Fruit fly (Drosophila melanogaster) whole organism, embryonic: Measurements from ENCODE around the gene CG3165.

Source experiments
- B-H1 ChIP-seq: fragments of 200-800 bp; sonication (Bioruptor generic); IDR thresholded peaks from 3 replicates; pipeline ENCODE4 v1.3.6; 2022; ENCODE audit warnings: missing biosample characterization, missing genetic modification characterization
- CG11247 ChIP-seq: fragments of 200-800 bp; sonication (Bioruptor generic); IDR thresholded peaks from 2 replicates; pipeline ENCODE4 v1.3.6; 2022; ENCODE audit warnings: missing biosample characterization, missing genetic modification characterization
- CG11560 ChIP-seq: fragments of 200-800 bp; sonication (Bioruptor generic); IDR thresholded peaks from 3 replicates; pipeline ENCODE4 v1.3.6; 2022; ENCODE audit warnings: missing biosample characterization, missing genetic modification characterization
- CG13296 ChIP-seq: fragments of 200-800 bp; sonication (Bioruptor generic); optimal IDR thresholded peaks from 3 replicates; lab custom pipeline; 2018; ENCODE audit warnings: missing biosample characterization, mild to moderate bottlenecking, missing genetic modification characterization
- CG13424 ChIP-seq: fragments of 200-800 bp; sonication (Bioruptor generic); optimal IDR thresholded peaks from 2 replicates; lab custom pipeline; 2019; ENCODE audit warnings: missing biosample characterization, mild to moderate bottlenecking, missing genetic modification characterization, moderate library complexity
- CG13624 ChIP-seq: fragments of 200-800 bp; sonication (Bioruptor generic); optimal IDR thresholded peaks from 2 replicates; lab custom pipeline; 2016; ENCODE audit warnings: missing biosample characterization, missing genetic modification characterization
- CG13775 ChIP-seq: fragments of 200-800 bp; sonication (Bioruptor generic); optimal IDR thresholded peaks from 3 replicates; lab custom pipeline; 2017; ENCODE audit warnings: missing biosample characterization, mild to moderate bottlenecking, missing genetic modification characterization
- CG16813 ChIP-seq: fragments of 200-800 bp; sonication (Bioruptor generic); IDR thresholded peaks from 3 replicates; pipeline ENCODE4 v1.3.6; 2022; ENCODE audit warnings: missing biosample characterization, missing genetic modification characterization; ENCODE audit not compliant: partially characterized antibody
- CG17186 ChIP-seq: fragments of 200-800 bp; sonication (Bioruptor generic); optimal IDR thresholded peaks from 3 replicates; lab custom pipeline; 2017; ENCODE audit warnings: missing biosample characterization, missing genetic modification reagents, missing genetic modification characterization
- CG17328 ChIP-seq: fragments of 200-800 bp; sonication (Bioruptor generic); IDR thresholded peaks from 2 replicates; pipeline ENCODE4 v1.3.6; 2022; ENCODE audit warnings: missing biosample characterization, missing genetic modification characterization
- CG17385 ChIP-seq: fragments of 200-800 bp; sonication (Bioruptor generic); optimal IDR thresholded peaks from 3 replicates; lab custom pipeline; 2018; ENCODE audit warnings: missing biosample characterization, mild to moderate bottlenecking, missing genetic modification characterization
- CG18262 ChIP-seq: fragments of 200-800 bp; optimal IDR thresholded peaks from 3 replicates; lab custom pipeline; 2019; ENCODE audit warnings: missing biosample characterization, mild to moderate bottlenecking, missing genetic modification characterization, moderate library complexity
- CG2129 ChIP-seq: fragments of 200-800 bp; sonication (Bioruptor generic); IDR thresholded peaks from 2 replicates; pipeline ENCODE4 v1.3.6; 2022; ENCODE audit warnings: missing biosample characterization, missing genetic modification characterization; ENCODE audit not compliant: partially characterized antibody
- CG31441 ChIP-seq: fragments of 200-800 bp; sonication (Bioruptor generic); IDR thresholded peaks from 2 replicates; pipeline ENCODE4 v1.3.6; 2022; ENCODE audit warnings: missing biosample characterization, missing genetic modification characterization
- CG32767 ChIP-seq: fragments of 200-800 bp; sonication (Bioruptor generic); IDR thresholded peaks from 2 replicates; pipeline ENCODE4 v1.3.6; 2022; ENCODE audit warnings: missing biosample characterization, missing genetic modification characterization
- CG34224 ChIP-seq: fragments of 200-800 bp; sonication (Bioruptor generic); IDR thresholded peaks from 3 replicates; pipeline ENCODE4 v1.3.6; 2022; ENCODE audit warnings: missing biosample characterization, missing genetic modification characterization; ENCODE audit not compliant: partially characterized antibody
- CG34376 ChIP-seq: fragments of 200-800 bp; sonication (Bioruptor generic); optimal IDR thresholded peaks from 2 replicates; lab custom pipeline; 2018; ENCODE audit warnings: missing biosample characterization, mild to moderate bottlenecking, missing genetic modification characterization
- CG34422 ChIP-seq: fragments of 200-800 bp; sonication (Bioruptor generic); IDR thresholded peaks from 3 replicates; pipeline ENCODE4 v1.3.6; 2022; ENCODE audit warnings: missing biosample characterization, missing genetic modification characterization
- CG4328 ChIP-seq: fragments of 200-800 bp; sonication (Bioruptor generic); optimal IDR thresholded peaks from 3 replicates; lab custom pipeline; 2017; ENCODE audit warnings: missing biosample characterization, missing genetic modification reagents, missing genetic modification characterization
- CG4707 ChIP-seq: fragments of 200-800 bp; sonication (Bioruptor generic); optimal IDR thresholded peaks from 2 replicates; lab custom pipeline; 2018; ENCODE audit warnings: missing biosample characterization, mild to moderate bottlenecking, missing genetic modification characterization, moderate library complexity
- CG7786 ChIP-seq: fragments of 200-800 bp; sonication (Bioruptor generic); optimal IDR thresholded peaks from 2 replicates; lab custom pipeline; 2016; ENCODE audit warnings: missing biosample characterization, missing genetic modification characterization
- CG9817 ChIP-seq: fragments of 200-800 bp; sonication (Bioruptor generic); optimal IDR thresholded peaks from 2 replicates; lab custom pipeline; 2018; ENCODE audit warnings: missing biosample characterization, mild to moderate bottlenecking, missing genetic modification characterization, moderate library complexity
- CHES-1-like ChIP-seq: fragments of 200-800 bp; sonication (Bioruptor generic); optimal IDR thresholded peaks from 2 replicates; lab custom pipeline; 2016; ENCODE audit warnings: missing biosample characterization, missing genetic modification characterization
- Doc3 ChIP-seq: fragments of 200-800 bp; sonication (Bioruptor generic); IDR thresholded peaks from 3 replicates; pipeline ENCODE4 v1.3.6; 2022; ENCODE audit warnings: missing biosample characterization, missing genetic modification characterization; ENCODE audit not compliant: partially characterized antibody
- Dp ChIP-seq: fragments of 200-800 bp; sonication (Bioruptor generic); optimal IDR thresholded peaks from 2 replicates; lab custom pipeline; 2018; ENCODE audit warnings: missing biosample characterization, mild to moderate bottlenecking, missing genetic modification characterization, moderate library complexity
- Fer2 ChIP-seq: fragments of 200-800 bp; sonication (Bioruptor generic); optimal IDR thresholded peaks from 2 replicates; lab custom pipeline; 2018; ENCODE audit warnings: missing biosample characterization, mild to moderate bottlenecking, missing genetic modification characterization, moderate library complexity
- HLH4C ChIP-seq: fragments of 200-800 bp; sonication (Bioruptor generic); IDR thresholded peaks from 3 replicates; pipeline ENCODE4 v1.3.6; 2022; ENCODE audit warnings: missing biosample characterization, missing genetic modification characterization; ENCODE audit not compliant: partially characterized antibody
- HmgZ ChIP-seq: fragments of 200-800 bp; sonication (Bioruptor generic); optimal IDR thresholded peaks from 2 replicates; lab custom pipeline; 2018; ENCODE audit warnings: missing biosample characterization, mild to moderate bottlenecking, missing genetic modification characterization
- Hr51 ChIP-seq, 2 experiments: fragments of 200-800 bp; sonication (Bioruptor generic); optimal IDR thresholded peaks; 2 replicates in 1 of 2; 3 replicates in 1 of 2; lab custom pipeline; 2016 to 2018; ENCODE audit warnings: missing biosample characterization in 2 of 2, missing genetic modification characterization in 2 of 2, mild to moderate bottlenecking in 1 of 2, moderate library complexity in 1 of 2
- Lhr ChIP-seq: fragments of 200-800 bp; sonication (Bioruptor generic); optimal IDR thresholded peaks from 3 replicates; lab custom pipeline; 2017; ENCODE audit warnings: mild to moderate bottlenecking, missing biosample characterization, missing genetic modification reagents, missing genetic modification characterization
- Med ChIP-seq: fragments of 200-800 bp; sonication (Bioruptor generic); peaks from one replicate; lab custom pipeline; 2016; ENCODE audit warnings: missing biosample characterization, missing genetic modification characterization, mild to moderate bottlenecking, inconsistent platforms, moderate library complexity
- Myb ChIP-seq: fragments of 200-800 bp; sonication (Bioruptor generic); optimal IDR thresholded peaks from 2 replicates; lab custom pipeline; 2016; ENCODE audit warnings: missing biosample characterization, missing genetic modification characterization
- Oaz ChIP-seq: fragments of 200-800 bp; sonication (Bioruptor generic); IDR thresholded peaks from 2 replicates; pipeline ENCODE4 v1.3.6; 2022; ENCODE audit warnings: missing biosample characterization, missing genetic modification characterization
- Rfx ChIP-seq: fragments of 200-800 bp; sonication (Bioruptor generic); IDR thresholded peaks from 2 replicates; pipeline ENCODE4 v1.3.6; 2022; ENCODE audit warnings: missing biosample characterization, missing genetic modification characterization
- Scr ChIP-seq: fragments of 200-800 bp; sonication (Bioruptor generic); IDR thresholded peaks from 2 replicates; pipeline ENCODE4 v1.3.6; 2022; ENCODE audit warnings: missing biosample characterization, missing genetic modification characterization; ENCODE audit not compliant: partially characterized antibody
- Sry-β ChIP-seq: fragments of 200-800 bp; sonication (Bioruptor generic); optimal IDR thresholded peaks from 2 replicates; lab custom pipeline; 2018; ENCODE audit warnings: missing biosample characterization, mild to moderate bottlenecking, missing genetic modification characterization, moderate library complexity
- Usf ChIP-seq: fragments of 200-800 bp; sonication (Bioruptor generic); optimal IDR thresholded peaks from 2 replicates; lab custom pipeline; 2017; ENCODE audit warnings: missing genotype, missing biosample characterization, missing genetic modification characterization
- cato ChIP-seq: fragments of 200-800 bp; sonication (Bioruptor generic); optimal IDR thresholded peaks from 2 replicates; lab custom pipeline; 2016; ENCODE audit warnings: missing biosample characterization, missing genetic modification characterization, borderline replicate concordance
- fd96Cb ChIP-seq: fragments of 200-800 bp; sonication (Bioruptor generic); optimal IDR thresholded peaks from 2 replicates; lab custom pipeline; 2018; ENCODE audit warnings: missing biosample characterization, mild to moderate bottlenecking, missing genetic modification characterization, moderate library complexity
- insv ChIP-seq, 2 experiments: fragments of 200-800 bp; sonication (Bioruptor generic); optimal IDR thresholded peaks; 3 replicates each; lab custom pipeline; 2016 to 2018; ENCODE audit warnings: missing biosample characterization in 2 of 2, missing genetic modification characterization in 2 of 2
- jumu ChIP-seq: fragments of 200-800 bp; sonication (Bioruptor generic); optimal IDR thresholded peaks from 3 replicates; lab custom pipeline; 2016; ENCODE audit warnings: missing biosample characterization, missing genetic modification characterization
- kay ChIP-seq: fragments of 200-800 bp; sonication (Bioruptor generic); optimal IDR thresholded peaks from 2 replicates; lab custom pipeline; 2016; ENCODE audit warnings: missing biosample characterization, missing genetic modification characterization
- lilli ChIP-seq: fragments of 200-800 bp; sonication (Bioruptor generic); optimal IDR thresholded peaks from 3 replicates; lab custom pipeline; 2016; ENCODE audit warnings: missing biosample characterization, missing genetic modification characterization
- nerfin-2 ChIP-seq: fragments of 200-800 bp; sonication (Bioruptor generic); IDR thresholded peaks from 2 replicates; pipeline ENCODE4 v1.3.6; 2022; ENCODE audit warnings: missing biosample characterization, missing genetic modification characterization; ENCODE audit not compliant: partially characterized antibody
- nom ChIP-seq: fragments of 200-800 bp; sonication (Bioruptor generic); optimal IDR thresholded peaks from 2 replicates; lab custom pipeline; 2017; ENCODE audit warnings: missing biosample characterization, missing genetic modification characterization, mild to moderate bottlenecking, moderate library complexity, missing genetic modification reagents
- tup ChIP-seq: fragments of 200-800 bp; sonication (Bioruptor generic); optimal IDR thresholded peaks from 2 replicates; lab custom pipeline; 2016; ENCODE audit warnings: missing biosample characterization, mild to moderate bottlenecking, missing genetic modification characterization, moderate library complexity
- wor ChIP-seq: fragments of 200-800 bp; sonication (Bioruptor generic); IDR thresholded peaks from 2 replicates; pipeline ENCODE4 v1.3.6; 2022; ENCODE audit warnings: missing biosample characterization, missing genetic modification characterization
- yki ChIP-seq: fragments of >200 bp; optimal IDR thresholded peaks from 3 replicates; lab custom pipeline; 2018
- z ChIP-seq: fragments of 200-800 bp; sonication (Bioruptor generic); IDR thresholded peaks from 3 replicates; pipeline ENCODE4 v1.3.6; 2022; ENCODE audit warnings: missing biosample characterization, missing genetic modification characterization

Gene CG3165

DNA sequence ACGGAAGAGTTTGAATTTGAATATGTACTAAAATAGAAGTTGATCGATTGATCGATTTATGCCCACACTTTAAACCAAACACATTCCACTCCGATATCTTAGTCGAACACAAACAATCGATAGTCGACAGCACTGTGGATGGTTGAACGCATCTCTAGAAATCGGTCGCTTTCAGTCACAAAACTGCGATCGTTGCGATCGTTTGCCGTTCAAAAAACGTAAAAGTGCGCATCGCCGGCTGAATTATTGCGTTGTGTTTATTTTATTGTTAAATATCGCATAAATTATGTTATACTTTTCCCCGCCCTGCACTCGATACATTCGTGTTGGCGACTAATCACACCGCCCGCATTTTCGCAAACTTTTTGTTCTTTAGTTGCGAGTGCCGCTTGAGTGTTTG, 22.2 kb downstream of the CG3165 start, which contains the start of gene Ccdc85 (continued):
- TF ChIP-seq Lhr (GFP tag; lab: Kevin White, UChicago) (peak; percentile 12), CG17186 (GFP tag; lab: Kevin White, UChicago) (peak; percentile 43), wor (GFP tag; lab: Robert Waterston, UW) (no peak), Fer2 (tag; lab: Kevin White, UChicago) (no peak), CG11247 (GFP tag; lab: Robert Waterston, UW) (no peak), CG4328 (no peak), Myb (GFP tag; lab: Kevin White, UChicago) (peak; percentile 97), CG11560 (tag; lab: Robert Waterston, UW) (peak; percentile 50; the same call in 1 of the 3 replicates), HmgZ (tag; lab: Kevin White, UChicago) (peak; percentile 58), CG17385 (GFP tag; lab: Kevin White, UChicago) (peak; percentile 43), Usf (no peak), CG7786 (no peak), Hr51 (GFP tag; optimal IDR thresholded peaks at IDR 0.05; lab: Kevin White, UChicago) (no peak), jumu (GFP tag; lab: Kevin White, UChicago) (peak; percentile 18), CG13775 (no peak), CG34376 (GFP tag; lab: Kevin White, UChicago) (peak; percentile 5), CG13424 (tag; lab: Kevin White, UChicago) (peak; percentile 14), CHES-1-like (GFP tag; lab: Kevin White, UChicago) (peak; percentile 17), Rfx (peak; percentile 19; the same call in 1 of the 2 replicates), CG18262 (tag; lab: Kevin White, UChicago) (peak; percentile 7), CG9817 (no peak), nom (peak; percentile 8), Oaz (GFP tag; lab: Robert Waterston, UW) (0 out of 2 replicates have a peak, but pooled peaks have one; percentile 5), yki (lab: Kevin White, UChicago) (no peak), HLH4C (GFP tag; lab: Robert Waterston, UW) (peak; percentile 99), cato (GFP tag; lab: Kevin White, UChicago) (no peak), CG17328 (GFP tag; lab: Robert Waterston, UW) (no peak), nerfin-2 (GFP tag; lab: Robert Waterston, UW) (peak; percentile 99), CG34224 (GFP tag; lab: Robert Waterston, UW) (peak; percentile 97), fd96Cb (tag; lab: Kevin White, UChicago) (no peak), CG34422 (GFP tag; lab: Robert Waterston, UW) (peak; percentile 70; the same call in 1 of the 3 replicates), z (GFP tag; lab: Robert Waterston, UW) (no peak), CG31441 (GFP tag; lab: Robert Waterston, UW) (no peak), CG32767 (GFP tag; lab: Robert Waterston, UW) (no peak), insv (GFP tag; optimal IDR thresholded peaks at IDR 0.05; lab: Kevin White, UChicago) (no peak), Sry-β (GFP tag; lab: Kevin White, UChicago) (peak; percentile 3), lilli (peak; percentile 22), CG4707 (GFP tag; lab: Kevin White, UChicago) (no peak), Med (GFP tag; lab: Kevin White, UChicago) (peak; percentile 93), CG16813 (GFP tag; lab: Robert Waterston, UW) (peak; percentile 94), tup (GFP tag; lab: Kevin White, UChicago) (no peak), kay (GFP tag; lab: Kevin White, UChicago) (no peak), Dp (GFP tag; lab: Kevin White, UChicago) (peak; percentile 67), Doc3 (GFP tag; lab: Robert Waterston, UW) (peak; percentile 78), Scr (GFP tag; lab: Robert Waterston, UW) (peak; percentile 92), B-H1 (GFP tag; lab: Robert Waterston, UW) (no peak), CG13624 (GFP tag; lab: Kevin White, UChicago) (peak; percentile 55), CG2129 (GFP tag; lab: Robert Waterston, UW) (peak; percentile 57), CG13296 (GFP tag; lab: Kevin White, UChicago) (peak; percentile 2)
